Fruit fly (Drosophila melanogaster) whole organism, pupa: ENCODE results near the gene CG4955.

Source experiments
- CG13204 ChIP-seq: fragments of 200-800 bp; sonication (Bioruptor generic); optimal IDR thresholded peaks from 2 replicates; lab custom pipeline; 2018; ENCODE audit warnings: missing biosample characterization, mild to moderate bottlenecking, missing genetic modification characterization, moderate library complexity
- CG17806 ChIP-seq: fragments of 200-800 bp; sonication (Bioruptor generic); optimal IDR thresholded peaks from 2 replicates; lab custom pipeline; 2018; ENCODE audit warnings: missing biosample characterization, mild to moderate bottlenecking, missing genetic modification characterization, moderate library complexity
- CG4496 ChIP-seq: fragments of 200-800 bp; sonication (Bioruptor generic); IDR thresholded peaks from 3 replicates; pipeline ENCODE4 v1.3.6; 2022; ENCODE audit warnings: missing biosample characterization, missing genetic modification characterization
- CG8159 ChIP-seq: fragments of 200-800 bp; sonication (Bioruptor generic); optimal IDR thresholded peaks from 3 replicates; lab custom pipeline; 2018; ENCODE audit warnings: missing biosample characterization, mild to moderate bottlenecking, missing genetic modification characterization, moderate library complexity
- D1 ChIP-seq: fragments of 200-800 bp; sonication (Bioruptor generic); optimal IDR thresholded peaks from 2 replicates; lab custom pipeline; 2018; ENCODE audit warnings: missing biosample characterization, mild to moderate bottlenecking, missing genetic modification characterization, moderate library complexity
- EcR ChIP-seq: fragments of 200-800 bp; sonication (Bioruptor generic); optimal IDR thresholded peaks from 3 replicates; lab custom pipeline; 2019; ENCODE audit warnings: missing biosample characterization, missing genetic modification characterization, mild to moderate bottlenecking, moderate library complexity, missing genetic modification reagents
- Pif1B ChIP-seq: fragments of 200-800 bp; sonication (Bioruptor generic); optimal IDR thresholded peaks from 3 replicates; lab custom pipeline; 2016; ENCODE audit warnings: missing biosample characterization, missing genetic modification characterization
- fd96Ca ChIP-seq: fragments of 200-800 bp; sonication (Bioruptor generic); IDR thresholded peaks from 3 replicates; pipeline ENCODE4 v1.3.6; 2022; ENCODE audit warnings: missing biosample characterization, missing genetic modification characterization
- gl ChIP-seq: fragments of 200-800 bp; sonication (Bioruptor generic); optimal IDR thresholded peaks from 2 replicates; lab custom pipeline; 2018; ENCODE audit warnings: missing biosample characterization, mild to moderate bottlenecking, missing genetic modification characterization
- rn ChIP-seq: fragments of 200-800 bp; sonication (Bioruptor generic); IDR thresholded peaks from 2 replicates; pipeline ENCODE4 v1.3.6; 2022; ENCODE audit warnings: missing biosample characterization, missing genetic modification characterization

DNA sequence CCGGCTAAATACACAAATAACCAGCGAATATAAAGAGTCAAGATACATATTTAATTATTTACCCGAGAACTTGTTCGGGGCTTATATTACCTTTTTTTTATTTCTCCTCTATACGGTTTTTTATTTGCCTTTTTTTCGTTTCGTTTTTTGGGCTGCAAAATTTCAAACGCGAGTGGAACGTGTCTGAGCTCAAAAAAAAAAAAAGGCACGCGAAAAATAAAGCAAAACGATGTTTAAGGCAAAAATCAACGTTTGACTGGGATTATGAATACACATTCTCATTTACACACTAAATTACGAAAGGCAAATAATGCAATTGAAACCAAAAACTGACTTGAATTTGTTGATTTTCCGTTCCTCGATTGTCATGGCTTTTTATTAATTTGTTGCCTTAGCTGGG is 28.4 kb downstream of the CG4955 start:
- TF ChIP-seq fd96Ca (GFP tag; lab: Robert Waterston, UW) (0 out of 3 replicates have a peak, but pooled peaks have one; percentile 19), CG17806 (tag; lab: Kevin White, UChicago) (no peak), rn (GFP tag; lab: Robert Waterston, UW) (no peak), D1 (tag; lab: Kevin White, UChicago) (no peak), gl (tag; lab: Kevin White, UChicago) (no peak), Pif1B (GFP tag; lab: Kevin White, UChicago) (no peak), CG8159 (tag; lab: Kevin White, UChicago) (no peak), CG4496 (GFP tag; lab: Robert Waterston, UW) (no peak), CG13204 (GFP tag; lab: Kevin White, UChicago) (no peak), EcR (GFP tag; lab: Kevin White, UChicago) (no peak)
